Worm (Caenorhabditis elegans): ENCODE data around the gene F07G11.2.
"Not testable (repeated sequence)": the region's sequence is repeated elsewhere in the genome, so short reads cannot be mapped to it uniquely, and the experiment has no call there.

F07G11.2 gene

ce11 chrV:7341942-7342341, 37.3 kb downstream of the F07G11.2 start, which contains the start of the genes nhr-263 and nhr-148:
TSS of gene nhr-263 (minus strand) at chrV:7342042.
TSS of gene nhr-148 (plus strand) at chrV:7342156.
- TF ChIP-seq nhr-12 (tag; optimal IDR thresholded peaks at IDR 0.05) (no peak), nhr-25 (tag; optimal IDR thresholded peaks at IDR 0.05) (peak; percentile 43)

- TF ChIP-seq ama-1 (optimal IDR thresholded peaks at IDR 0.05) = no peak
- no peak for TF ChIP-seq hmg-11 (tag; optimal IDR thresholded peaks at IDR 0.05)
- TF ChIP-seq lin-15B (tag; optimal IDR thresholded peaks at IDR 0.05) = no peak
- TF ChIP-seq nhr-25 (tag; optimal IDR thresholded peaks at IDR 0.05) = no peak
- no peak for TF ChIP-seq nhr-12 (tag; optimal IDR thresholded peaks at IDR 0.05)
- TF ChIP-seq eor-1 (tag; optimal IDR thresholded peaks at IDR 0.05) = no peak
- TF ChIP-seq nhr-23 (tag; optimal IDR thresholded peaks at IDR 0.05) = no peak
- TF ChIP-seq nhr-76 (tag; optimal IDR thresholded peaks at IDR 0.05) = no peak
- TF ChIP-seq fkh-10 (GFP tag; optimal IDR thresholded peaks at IDR 0.05) = no peak
- TF ChIP-seq aly-2 (tag; optimal IDR thresholded peaks at IDR 0.05) = no peak
- no peak for TF ChIP-seq jun-1 (tag; optimal IDR thresholded peaks at IDR 0.05)
- TF ChIP-seq egl-5 (tag; optimal IDR thresholded peaks at IDR 0.05) = no peak
- TF ChIP-seq ceh-28 (tag; optimal IDR thresholded peaks at IDR 0.05) = no peak
- TF ChIP-seq unc-39 (tag; optimal IDR thresholded peaks at IDR 0.05) = no peak
- TF ChIP-seq nhr-11 (tag; optimal IDR thresholded peaks at IDR 0.05) = no peak
- no peak for TF ChIP-seq mdl-1 (tag; optimal IDR thresholded peaks at IDR 0.05)
- TF ChIP-seq nhr-237 (tag; optimal IDR thresholded peaks at IDR 0.05) = no peak
- no peak for TF ChIP-seq ceh-9 (tag; optimal IDR thresholded peaks at IDR 0.05)
Measured at ce11 chrV:7343522-7343921, 38.9 kb downstream of the F07G11.2 start, which contains the start of gene srh-244. TSS of gene srh-244 (plus strand) at chrV:7343822.

- TF ChIP-seq eor-1 (tag; optimal IDR thresholded peaks at IDR 0.05); nhr-43 (tag; optimal IDR thresholded peaks at IDR 0.05; ENCODE audit: poor library complexity, severe bottlenecking); lsy-12 (tag; optimal IDR thresholded peaks at IDR 0.05): not testable (repeated sequence)
Measured at ce11 chrV:7345494-7345893, 40.9 kb downstream of the F07G11.2 start, which contains the start of gene nhr-147. TSS of gene nhr-147 (plus strand) at chrV:7345794.

- no peak for TF ChIP-seq nhr-67 (tag; optimal IDR thresholded peaks at IDR 0.05)
- TF ChIP-seq lin-15B (tag; optimal IDR thresholded peaks at IDR 0.05) = no peak
- no peak for TF ChIP-seq nhr-43 (tag; optimal IDR thresholded peaks at IDR 0.05; ENCODE audit: poor library complexity, severe bottlenecking)
- TF ChIP-seq elt-3 (tag; optimal IDR thresholded peaks at IDR 0.05) = no peak
- no peak for TF ChIP-seq nhr-25 (tag; optimal IDR thresholded peaks at IDR 0.05)
- no peak for TF ChIP-seq daf-12 (tag; optimal IDR thresholded peaks at IDR 0.05)
- no peak for TF ChIP-seq fkh-10 (GFP tag; optimal IDR thresholded peaks at IDR 0.05)
Measured at ce11 chrV:7349541-7349940, 44.9 kb downstream of the F07G11.2 start, which contains the start of gene nhr-149. TSS of gene nhr-149 (minus strand) at chrV:7349641.

ce11 chrV:7352186-7353053, 47.8 kb downstream of the F07G11.2 start, which contains the start of the genes srh-231 and srh-275:
TSS of gene srh-231 (minus strand) at chrV:7352236.
TSS of gene srh-275 (plus strand) at chrV:7353003.
- TF ChIP-seq elt-3 (tag; optimal IDR thresholded peaks at IDR 0.05) = no peak

- no peak for TF ChIP-seq unc-39 (tag; optimal IDR thresholded peaks at IDR 0.05)
- no peak for TF ChIP-seq zag-1 (tag; optimal IDR thresholded peaks at IDR 0.05)
- TF ChIP-seq jun-1 (tag; optimal IDR thresholded peaks at IDR 0.05) = no peak
- TF ChIP-seq nhr-23 (tag; optimal IDR thresholded peaks at IDR 0.05) = no peak
- no peak for TF ChIP-seq ZK546.5 (tag; optimal IDR thresholded peaks at IDR 0.05)
Measured at ce11 chrV:7353602-7354001, 49.0 kb downstream of the F07G11.2 start.
